Fruit fly (Drosophila melanogaster) whole organism, pupa: ENCODE measurements around the gene CG33270.

Experiments used
- CG10348 ChIP-seq: fragments of 200-800 bp; sonication (Bioruptor generic); IDR thresholded peaks from 2 replicates; pipeline ENCODE4 v1.3.6; 2022; ENCODE audit warnings: missing biosample characterization, missing genetic modification characterization
- CG12605 ChIP-seq: fragments of 200-800 bp; sonication (Bioruptor generic); IDR thresholded peaks from 2 replicates; pipeline ENCODE4 v1.3.6; 2022; ENCODE audit warnings: missing biosample characterization, missing genetic modification characterization
- CG13204 ChIP-seq: fragments of 200-800 bp; sonication (Bioruptor generic); optimal IDR thresholded peaks from 2 replicates; lab custom pipeline; 2018; ENCODE audit warnings: missing biosample characterization, mild to moderate bottlenecking, missing genetic modification characterization, moderate library complexity
- CG14655 ChIP-seq: fragments of 200-800 bp; sonication (Bioruptor generic); optimal IDR thresholded peaks from 3 replicates; lab custom pipeline; 2017; ENCODE audit warnings: mild to moderate bottlenecking, missing biosample characterization, missing genetic modification reagents, missing genetic modification characterization
- CG15710 ChIP-seq: fragments of 200-800 bp; sonication (Bioruptor generic); optimal IDR thresholded peaks from 2 replicates; lab custom pipeline; 2018; ENCODE audit warnings: missing biosample characterization, mild to moderate bottlenecking, missing genetic modification characterization, moderate library complexity
- CG17806 ChIP-seq: fragments of 200-800 bp; sonication (Bioruptor generic); optimal IDR thresholded peaks from 2 replicates; lab custom pipeline; 2018; ENCODE audit warnings: missing biosample characterization, mild to moderate bottlenecking, missing genetic modification characterization, moderate library complexity
- CG32121 ChIP-seq: fragments of 200-800 bp; sonication (Bioruptor generic); IDR thresholded peaks from 2 replicates; pipeline ENCODE4 v1.3.6; 2022; ENCODE audit warnings: missing biosample characterization, missing genetic modification characterization
- CG34367 ChIP-seq: fragments of 200-800 bp; sonication (Bioruptor generic); optimal IDR thresholded peaks from 2 replicates; lab custom pipeline; 2018; ENCODE audit warnings: missing biosample characterization, mild to moderate bottlenecking, missing genetic modification characterization
- CG4496 ChIP-seq: fragments of 200-800 bp; sonication (Bioruptor generic); IDR thresholded peaks from 3 replicates; pipeline ENCODE4 v1.3.6; 2022; ENCODE audit warnings: missing biosample characterization, missing genetic modification characterization
- CG8159 ChIP-seq: fragments of 200-800 bp; sonication (Bioruptor generic); optimal IDR thresholded peaks from 3 replicates; lab custom pipeline; 2018; ENCODE audit warnings: missing biosample characterization, mild to moderate bottlenecking, missing genetic modification characterization, moderate library complexity
- CG8301 ChIP-seq: fragments of 200-800 bp; sonication (Bioruptor generic); optimal IDR thresholded peaks from 2 replicates; lab custom pipeline; 2018; ENCODE audit warnings: missing biosample characterization, mild to moderate bottlenecking, missing genetic modification characterization
- CG9948 ChIP-seq: fragments of 200-800 bp; sonication (Bioruptor generic); optimal IDR thresholded peaks from 2 replicates; lab custom pipeline; 2018; ENCODE audit warnings: missing biosample characterization, mild to moderate bottlenecking, missing genetic modification characterization, moderate library complexity
- D1 ChIP-seq: fragments of 200-800 bp; sonication (Bioruptor generic); optimal IDR thresholded peaks from 2 replicates; lab custom pipeline; 2018; ENCODE audit warnings: missing biosample characterization, mild to moderate bottlenecking, missing genetic modification characterization, moderate library complexity
- EcR ChIP-seq: fragments of 200-800 bp; sonication (Bioruptor generic); optimal IDR thresholded peaks from 3 replicates; lab custom pipeline; 2019; ENCODE audit warnings: missing biosample characterization, missing genetic modification characterization, mild to moderate bottlenecking, moderate library complexity, missing genetic modification reagents
- Ets98B ChIP-seq: fragments of 200-800 bp; sonication (Bioruptor generic); IDR thresholded peaks from 2 replicates; pipeline ENCODE4 v1.3.6; 2022; ENCODE audit warnings: missing biosample characterization, missing genetic modification characterization
- Pif1A ChIP-seq: fragments of 200-800 bp; sonication (Bioruptor generic); optimal IDR thresholded peaks from 3 replicates; lab custom pipeline; 2016; ENCODE audit warnings: missing biosample characterization, missing genetic modification characterization
- Pif1B ChIP-seq: fragments of 200-800 bp; sonication (Bioruptor generic); optimal IDR thresholded peaks from 3 replicates; lab custom pipeline; 2016; ENCODE audit warnings: missing biosample characterization, missing genetic modification characterization
- Snoo ChIP-seq: fragments of 200-800 bp; sonication (Bioruptor generic); optimal IDR thresholded peaks from 3 replicates; lab custom pipeline; 2017; ENCODE audit warnings: missing biosample characterization, mild to moderate bottlenecking, missing genetic modification characterization, inconsistent platforms
- fd96Ca ChIP-seq: fragments of 200-800 bp; sonication (Bioruptor generic); IDR thresholded peaks from 3 replicates; pipeline ENCODE4 v1.3.6; 2022; ENCODE audit warnings: missing biosample characterization, missing genetic modification characterization
- gl ChIP-seq: fragments of 200-800 bp; sonication (Bioruptor generic); optimal IDR thresholded peaks from 2 replicates; lab custom pipeline; 2018; ENCODE audit warnings: missing biosample characterization, mild to moderate bottlenecking, missing genetic modification characterization
- rn ChIP-seq: fragments of 200-800 bp; sonication (Bioruptor generic); IDR thresholded peaks from 2 replicates; pipeline ENCODE4 v1.3.6; 2022; ENCODE audit warnings: missing biosample characterization, missing genetic modification characterization

The CG33270 gene

DNA sequence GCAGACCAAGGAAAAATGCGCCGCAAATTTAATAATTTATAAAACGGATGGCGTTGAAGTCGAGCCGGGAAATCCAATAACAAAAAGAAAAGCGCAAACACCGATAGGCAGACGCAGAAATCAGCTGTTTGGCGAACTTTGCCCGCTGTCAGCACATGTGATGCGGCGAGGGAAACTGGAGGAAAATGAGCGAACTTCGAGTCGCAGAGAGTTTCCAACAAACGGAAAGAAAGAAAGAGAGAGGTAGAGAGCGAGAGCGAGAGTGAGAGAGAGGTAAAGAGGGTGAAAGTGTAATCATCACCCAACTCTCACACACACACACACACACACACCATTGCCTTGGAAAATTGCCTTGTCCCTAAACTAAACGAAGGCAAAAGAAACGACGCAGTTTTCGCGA, 21.2 kb downstream of the CG33270 start:
- peak; percentile 89 for TF ChIP-seq gl (tag; lab: Kevin White, UChicago)
- TF ChIP-seq EcR (GFP tag; lab: Kevin White, UChicago): peak; percentile 6
- no peak for TF ChIP-seq Snoo (tag; lab: Kevin White, UChicago)
- TF ChIP-seq CG15710 (tag; lab: Kevin White, UChicago): no peak
- peak; percentile 26; the same call in 1 of the 2 replicates for TF ChIP-seq CG32121
- TF ChIP-seq CG10348 (GFP tag; lab: Robert Waterston, UW): no peak
- TF ChIP-seq Ets98B (GFP tag; lab: Robert Waterston, UW): peak; percentile 76
- peak; percentile 6 for TF ChIP-seq Pif1B (GFP tag; lab: Kevin White, UChicago)
- TF ChIP-seq CG8301 (tag; lab: Kevin White, UChicago): peak; percentile 73
- peak; percentile 50 for TF ChIP-seq Pif1A
- peak; percentile 77 for TF ChIP-seq CG14655 (GFP tag; lab: Kevin White, UChicago)
- peak; percentile 9 for TF ChIP-seq CG8159 (tag; lab: Kevin White, UChicago)
- TF ChIP-seq CG12605 (GFP tag; lab: Robert Waterston, UW): peak; percentile 84
- TF ChIP-seq CG17806 (tag; lab: Kevin White, UChicago): peak; percentile 21
- TF ChIP-seq CG4496 (GFP tag; lab: Robert Waterston, UW): peak; percentile 74
- TF ChIP-seq CG13204: peak; percentile 73
- peak; percentile 33 for TF ChIP-seq CG34367 (tag; lab: Kevin White, UChicago)
- TF ChIP-seq fd96Ca (GFP tag; lab: Robert Waterston, UW): peak; percentile 78
- TF ChIP-seq rn (GFP tag; lab: Robert Waterston, UW): no peak
- peak; percentile 9 for TF ChIP-seq CG9948 (tag; lab: Kevin White, UChicago)
- no peak for TF ChIP-seq D1 (tag; lab: Kevin White, UChicago)

- TF ChIP-seq rn (GFP tag; lab: Robert Waterston, UW): no peak
- no peak for TF ChIP-seq D1 (tag; lab: Kevin White, UChicago)
- TF ChIP-seq CG15710 (tag; lab: Kevin White, UChicago): no peak
- TF ChIP-seq fd96Ca (GFP tag; lab: Robert Waterston, UW): no peak
- TF ChIP-seq CG14655 (GFP tag; lab: Kevin White, UChicago): no peak
- peak; percentile 8 for TF ChIP-seq CG9948 (tag; lab: Kevin White, UChicago)
Observed at dm6 chr3L:11556637-11557036, 21.8 kb downstream of the CG33270 start.

DNA sequence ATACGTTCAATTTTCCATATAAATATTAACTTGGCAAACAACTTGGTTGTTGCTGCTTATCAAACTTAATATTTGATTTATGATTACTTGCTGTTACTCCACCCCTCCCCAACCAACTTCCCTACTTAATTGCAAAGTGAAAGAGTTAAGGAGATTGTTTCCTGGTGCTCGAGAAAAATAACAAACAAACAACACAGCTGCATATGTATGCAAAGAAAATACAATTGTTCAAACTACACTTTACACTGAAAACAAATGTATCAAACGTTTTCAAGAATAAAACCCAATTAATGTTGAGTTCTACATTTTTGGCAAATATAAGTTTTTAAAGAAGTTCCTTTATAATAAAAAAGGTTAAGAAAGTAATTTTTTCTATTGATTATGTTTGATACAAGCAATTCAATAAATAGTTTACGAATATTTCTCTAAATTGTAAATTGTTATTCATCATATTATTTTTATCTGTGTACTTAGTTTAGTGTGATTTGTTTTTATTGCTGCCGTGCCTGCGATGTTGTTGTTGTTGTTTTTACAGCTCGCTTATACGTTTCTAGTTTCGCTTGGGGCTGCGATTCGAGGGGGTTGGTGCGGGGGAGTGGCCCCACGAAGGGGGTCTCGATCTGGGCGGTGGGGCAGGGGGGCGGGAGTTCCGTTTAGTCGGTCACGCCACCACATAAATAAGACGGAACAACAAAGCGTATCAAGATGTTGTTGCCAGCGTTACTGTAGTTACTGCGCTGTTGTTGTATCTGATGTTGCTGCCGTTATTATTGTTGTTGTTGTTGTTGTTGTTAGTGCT, 22.6 kb downstream of the CG33270 start:
- TF ChIP-seq EcR (GFP tag; lab: Kevin White, UChicago): peak; percentile 9
- TF ChIP-seq CG13204: peak; percentile 55
- TF ChIP-seq CG10348 (GFP tag; lab: Robert Waterston, UW): no peak
- TF ChIP-seq Snoo (tag; lab: Kevin White, UChicago): no peak
- TF ChIP-seq rn (GFP tag; lab: Robert Waterston, UW): no peak
- peak; percentile 28; the same call in 1 of the 2 replicates for TF ChIP-seq Ets98B (GFP tag; lab: Robert Waterston, UW)
- TF ChIP-seq fd96Ca (GFP tag; lab: Robert Waterston, UW): peak; percentile 69; the same call in 1 of the 3 replicates
- peak; percentile 71 for TF ChIP-seq CG14655 (GFP tag; lab: Kevin White, UChicago)
- TF ChIP-seq CG4496 (GFP tag; lab: Robert Waterston, UW): peak; percentile 48; the same call in 1 of the 3 replicates
- peak; percentile 75 for TF ChIP-seq CG32121
- TF ChIP-seq CG34367 (tag; lab: Kevin White, UChicago): peak; percentile 28
- TF ChIP-seq CG8301 (tag; lab: Kevin White, UChicago): peak; percentile 82
- TF ChIP-seq CG9948 (tag; lab: Kevin White, UChicago): peak; percentile 73
- TF ChIP-seq CG8159 (tag; lab: Kevin White, UChicago): peak; percentile 75
- peak; percentile 54 for TF ChIP-seq CG15710 (tag; lab: Kevin White, UChicago)
- no peak for TF ChIP-seq Pif1B (GFP tag; lab: Kevin White, UChicago)
- peak; percentile 62 for TF ChIP-seq gl (tag; lab: Kevin White, UChicago)
- peak; percentile 17 for TF ChIP-seq D1 (tag; lab: Kevin White, UChicago)
- peak; percentile 47; the same call in 1 of the 2 replicates for TF ChIP-seq CG12605 (GFP tag; lab: Robert Waterston, UW)
- TF ChIP-seq CG17806 (tag; lab: Kevin White, UChicago): peak; percentile 66
- no peak for TF ChIP-seq Pif1A

DNA sequence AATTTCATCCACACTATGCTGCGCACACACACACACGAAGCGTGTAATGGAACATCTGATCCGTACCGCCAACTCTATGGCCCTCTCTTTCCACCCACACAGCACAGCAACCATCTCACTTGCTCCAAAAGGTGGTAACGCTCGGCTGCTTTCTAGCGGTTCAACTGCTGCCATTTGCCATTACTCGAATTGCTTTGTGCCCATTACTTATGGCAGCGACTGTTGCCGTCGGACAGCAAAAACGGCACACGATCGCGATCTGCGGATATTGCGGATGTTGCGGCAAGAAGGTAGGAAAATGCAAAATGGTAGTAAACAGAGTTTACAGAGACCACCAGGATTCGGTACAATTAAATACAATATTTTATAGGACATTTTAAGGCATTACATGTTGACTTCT, 23.6 kb downstream of the CG33270 start:
- TF ChIP-seq CG8301 (tag; lab: Kevin White, UChicago): no peak
- TF ChIP-seq Ets98B (GFP tag; lab: Robert Waterston, UW): no peak; the same call in 1 of the 2 replicates
- TF ChIP-seq CG12605 (GFP tag; lab: Robert Waterston, UW): no peak
- no peak for TF ChIP-seq CG34367 (tag; lab: Kevin White, UChicago)
- no peak for TF ChIP-seq EcR (GFP tag; lab: Kevin White, UChicago)
- no peak for TF ChIP-seq CG4496 (GFP tag; lab: Robert Waterston, UW)
- no peak for TF ChIP-seq Pif1A
- TF ChIP-seq CG8159 (tag; lab: Kevin White, UChicago): no peak
- TF ChIP-seq CG9948 (tag; lab: Kevin White, UChicago): no peak
- TF ChIP-seq CG32121: no peak
- TF ChIP-seq CG15710 (tag; lab: Kevin White, UChicago): no peak
- TF ChIP-seq Pif1B (GFP tag; lab: Kevin White, UChicago): no peak
- TF ChIP-seq CG13204: no peak
- TF ChIP-seq Snoo (tag; lab: Kevin White, UChicago): no peak
- no peak for TF ChIP-seq gl (tag; lab: Kevin White, UChicago)
- TF ChIP-seq CG10348 (GFP tag; lab: Robert Waterston, UW): no peak
- TF ChIP-seq CG14655 (GFP tag; lab: Kevin White, UChicago): no peak
- TF ChIP-seq CG17806 (tag; lab: Kevin White, UChicago): no peak
- TF ChIP-seq fd96Ca (GFP tag; lab: Robert Waterston, UW): no peak
- TF ChIP-seq rn (GFP tag; lab: Robert Waterston, UW): no peak
